Fruit fly (Drosophila melanogaster): ENCODE measurements around the gene CG32483.

DNA sequence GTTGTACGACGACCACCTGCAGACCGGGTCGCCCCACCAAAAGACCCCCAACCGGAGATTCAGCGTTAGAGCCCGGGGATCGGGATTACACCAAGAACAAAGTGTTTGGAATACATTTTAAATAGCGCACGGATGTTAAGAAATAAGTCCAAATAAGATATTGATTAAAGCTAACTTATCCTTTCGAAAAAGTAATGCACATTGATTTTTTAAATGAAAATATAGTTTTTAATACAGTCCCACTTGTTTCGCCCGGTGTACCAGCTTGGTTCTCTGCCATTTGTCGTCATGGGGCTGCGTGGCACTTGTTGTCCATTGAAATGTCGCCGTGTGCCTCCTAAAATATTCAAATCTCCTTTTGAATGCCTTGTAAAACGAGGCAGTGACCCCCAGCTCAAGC is 31.1 kb upstream of the CG32483 start:
- no peak for TF ChIP-seq ttk (optimal IDR thresholded peaks at IDR 0.05)
- TF ChIP-seq psq (optimal IDR thresholded peaks at IDR 0.05) = no peak
- no peak for TF ChIP-seq insv (optimal IDR thresholded peaks at IDR 0.05)
- no peak for TF ChIP-seq h (optimal IDR thresholded peaks at IDR 0.05)
- no peak for TF ChIP-seq Sin3A (optimal IDR thresholded peaks at IDR 0.05)

Data from Kc167 (cell line).